Worm (Caenorhabditis elegans) whole organism, L1 larva: ENCODE data around the gene ubc-24.

Experiments used
- ceh-82 ChIP-seq, 3 experiments: fragments of 150-350 bp in 1 of 3; sonication (generic microtip) in 2 of 3; optimal IDR thresholded peaks; 2 replicates each; lab custom pipeline; 2014 to 2017; ENCODE audit warnings: missing biosample characterization in 3 of 3, missing genetic modification characterization in 3 of 3
- efl-1 ChIP-seq, 4 experiments: fragments of 150-350 bp; optimal IDR thresholded peaks in 3 of 4; peaks in 1 of 4; 1 replicate in 1 of 4; 2 replicates in 3 of 4; lab custom pipeline; 2014; ENCODE audit warnings: missing biosample characterization in 2 of 4, missing genetic modification characterization in 2 of 4, missing genetic modification reagents in 2 of 4
- nhr-19 ChIP-seq: fragments of 200-800 bp; sonication (Bioruptor generic); conservative IDR thresholded peaks from 2 replicates; pipeline ENCODE4 v1.3.6; 2022; ENCODE audit warnings: missing genetic modification characterization, missing compliant biosample characterization
- nhr-237 ChIP-seq: fragments of 150-350 bp; optimal IDR thresholded peaks from 2 replicates; lab custom pipeline; 2014; ENCODE audit warnings: missing biosample characterization, missing genetic modification characterization
- nhr-47 ChIP-seq: sonication (generic microtip); optimal IDR thresholded peaks from 2 replicates; lab custom pipeline; 2016; ENCODE audit warnings: mild to moderate bottlenecking, missing genetic modification characterization, moderate library complexity, missing compliant biosample characterization
- pag-3 ChIP-seq: sonication (generic microtip); optimal IDR thresholded peaks from 2 replicates; lab custom pipeline; 2017; ENCODE audit warnings: missing genetic modification characterization, mild to moderate bottlenecking, missing compliant biosample characterization, antibody characterized with exemption, borderline replicate concordance; ENCODE audit not compliant: insufficient read depth
- ztf-11 ChIP-seq, 2 experiments: sonication (generic microtip); optimal IDR thresholded peaks; 2 replicates each; lab custom pipeline; 2016 to 2017; ENCODE audit warnings: missing genetic modification characterization in 2 of 2, missing biosample characterization in 1 of 2, missing compliant biosample characterization in 1 of 2

DNA sequence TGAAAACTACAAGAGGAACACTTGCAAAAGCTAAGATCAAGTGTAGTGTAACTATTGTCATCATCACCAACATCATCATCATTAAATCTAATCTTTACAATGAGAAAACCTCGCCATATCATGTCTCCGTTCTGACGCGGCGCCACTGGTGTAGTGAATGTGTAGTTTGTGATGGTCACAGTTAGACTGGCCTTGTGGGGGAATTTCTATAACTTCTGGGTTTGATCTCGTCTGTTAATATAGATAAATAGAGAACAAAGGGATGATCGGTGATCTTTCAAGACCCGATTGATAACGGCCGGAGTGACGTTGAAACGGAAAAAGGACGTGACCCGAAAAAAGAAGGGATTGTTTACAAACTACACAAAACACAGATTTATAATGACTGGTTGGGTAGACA lies 35.4 kb downstream of the ubc-24 start:
- TF ChIP-seq pag-3: no peak
- TF ChIP-seq nhr-19 (GFP tag; lab: Robert Waterston, UW): peak; percentile 37
- no peak for TF ChIP-seq efl-1 (optimal IDR thresholded peaks at IDR 0.05; lab: Kevin White, UChicago)
- TF ChIP-seq efl-1 (GFP tag; optimal IDR thresholded peaks at IDR 0.05 in 1 of 2; lab: Kevin White, UChicago): peak in 1 of 2 experiments; percentile 90
- TF ChIP-seq ceh-82 (tag; optimal IDR thresholded peaks at IDR 0.05; lab: Kevin White, UChicago): no peak
- TF ChIP-seq nhr-47 (tag; lab: Kevin White, UChicago): no peak
- no peak for TF ChIP-seq ztf-11 (tag; optimal IDR thresholded peaks at IDR 0.05; lab: Kevin White, UChicago)
- TF ChIP-seq nhr-237 (tag; lab: Kevin White, UChicago): no peak
